Worm (Caenorhabditis elegans): Measurements from ENCODE around the gene ZK1307.3.
A peak's percentile ranks its signal among the peaks of the same experiment; 100 is the strongest.

ZK1307.3 gene

DNA sequence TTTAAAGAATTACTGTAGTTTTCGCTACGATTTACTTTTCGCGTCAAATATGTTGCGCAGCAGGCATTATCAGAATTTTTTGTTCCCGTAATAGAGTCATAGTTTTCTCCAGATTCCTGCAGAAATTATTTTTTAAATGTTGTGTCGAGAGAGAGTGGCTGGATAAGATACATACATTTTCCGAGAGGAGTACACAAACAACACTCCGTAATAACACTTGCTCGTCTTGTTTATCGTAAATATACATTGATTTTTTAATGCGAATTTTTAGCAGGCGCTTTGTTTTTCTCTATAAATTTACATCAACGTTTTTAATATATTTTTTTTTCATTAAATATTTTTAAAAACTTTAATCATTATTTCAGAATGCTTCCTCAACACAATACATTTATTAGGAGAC lies 16.1 kb upstream of the ZK1307.3 start, which contains the start of gene taf-8 (continued):
- TF ChIP-seq cey-2 (tag; optimal IDR thresholded peaks at IDR 0.05; ENCODE audit: borderline replicate concordance, insufficient read depth) (no peak), gei-8 (GFP tag; optimal IDR thresholded peaks at IDR 0.05) (no peak), ceh-32 (tag; optimal IDR thresholded peaks at IDR 0.05; ENCODE audit: poor library complexity) (no peak), D1046.2 (GFP tag; IDR thresholded peaks at IDR 0.05) (no peak), nhr-11 (tag; optimal IDR thresholded peaks at IDR 0.05) (peak; percentile 21), hlh-11 (tag; optimal IDR thresholded peaks at IDR 0.05) (no peak), attf-4 (tag; optimal IDR thresholded peaks at IDR 0.05) (no peak), aha-1 (tag) (peak; percentile 78)

DNA sequence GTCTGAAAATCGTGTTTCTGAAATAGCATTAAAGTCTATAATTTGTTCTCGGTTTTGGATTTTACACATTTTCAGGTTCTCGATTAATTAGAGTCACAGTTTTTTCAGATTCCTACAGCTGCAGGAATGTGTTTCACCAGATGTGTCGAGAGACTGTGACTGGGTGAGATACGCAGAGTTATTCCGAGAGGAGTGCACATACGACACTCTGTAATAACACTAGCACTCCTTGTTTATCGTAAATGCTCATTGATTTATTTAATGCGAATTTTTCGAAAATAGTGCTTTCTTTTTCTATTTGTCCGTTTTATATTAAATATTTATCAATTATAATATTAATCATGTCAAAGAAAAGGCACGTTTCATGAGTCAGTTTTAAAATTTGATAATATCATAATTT lies 14.6 kb upstream of the ZK1307.3 start, which contains the start of gene ZK1320.11:
TSS of gene ZK1320.11 (plus strand) at position 243 of the 400 bp plus-strand sequence.
- no peak for TF ChIP-seq daf-16 (GFP tag; optimal IDR thresholded peaks at IDR 0.05)
- TF ChIP-seq daf-16 (tag; optimal IDR thresholded peaks at IDR 0.05), result peak; percentile 42
- no peak for TF ChIP-seq rbr-2 (tag; optimal IDR thresholded peaks at IDR 0.05)
- peak; percentile 46 for TF ChIP-seq T20F7.1 (GFP tag; optimal IDR thresholded peaks at IDR 0.05)

DNA sequence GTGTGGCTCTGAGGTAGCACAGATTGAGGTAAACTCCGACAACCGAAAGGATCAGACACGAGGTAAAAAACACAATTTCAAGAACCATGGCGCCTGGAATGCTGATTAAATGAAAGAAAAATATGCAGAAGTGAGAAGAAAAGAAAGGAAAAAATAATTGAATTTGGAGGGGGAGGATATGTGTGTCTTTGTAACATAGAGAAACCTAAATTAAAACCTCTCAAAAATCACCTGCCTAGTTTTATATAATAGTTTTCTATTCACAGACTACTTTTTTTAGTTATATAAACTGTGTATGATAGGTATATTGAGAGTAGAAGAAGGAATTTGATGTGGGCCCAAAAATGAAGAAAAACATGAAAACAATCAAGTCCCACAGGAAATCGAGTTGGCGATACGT lies 12.8 kb upstream of the ZK1307.3 start, which contains the start of gene ZK1320.5:
TSS of gene ZK1320.5 (minus strand) at position 101 of the 400 bp plus-strand sequence.
- TF ChIP-seq ama-1 (optimal IDR thresholded peaks at IDR 0.05), result no peak
- TF ChIP-seq unc-39 (tag; optimal IDR thresholded peaks at IDR 0.05), result no peak
- TF ChIP-seq mes-2 (tag; optimal IDR thresholded peaks at IDR 0.05; ENCODE audit: poor library complexity, severe bottlenecking), result no peak
- no peak for TF ChIP-seq Y48G9A.11 (GFP tag; IDR thresholded peaks at IDR 0.05)
- TF ChIP-seq hlh-30 (tag; optimal IDR thresholded peaks at IDR 0.05; ENCODE audit: insufficient read depth), result no peak
- TF ChIP-seq nhr-111 (GFP tag; optimal IDR thresholded peaks at IDR 0.05), result no peak
- no peak for TF ChIP-seq hmg-1.1 (GFP tag; IDR thresholded peaks at IDR 0.05)
- no peak for TF ChIP-seq ceh-32 (tag; optimal IDR thresholded peaks at IDR 0.05; ENCODE audit: poor library complexity)
- TF ChIP-seq nhr-77 (tag; optimal IDR thresholded peaks at IDR 0.05), result no peak
- TF ChIP-seq F37D6.2 (tag; optimal IDR thresholded peaks at IDR 0.05), result no peak
- TF ChIP-seq nhr-76 (tag; optimal IDR thresholded peaks at IDR 0.05), result no peak
- TF ChIP-seq jun-1 (tag; optimal IDR thresholded peaks at IDR 0.05), result no peak
- TF ChIP-seq fos-1 (tag; optimal IDR thresholded peaks at IDR 0.05), result no peak
- no peak for TF ChIP-seq zag-1 (tag; optimal IDR thresholded peaks at IDR 0.05)
- no peak for TF ChIP-seq spr-3 (GFP tag; optimal IDR thresholded peaks at IDR 0.05)
- TF ChIP-seq Y5F2A.4 (GFP tag; optimal IDR thresholded peaks at IDR 0.05), result no peak

DNA sequence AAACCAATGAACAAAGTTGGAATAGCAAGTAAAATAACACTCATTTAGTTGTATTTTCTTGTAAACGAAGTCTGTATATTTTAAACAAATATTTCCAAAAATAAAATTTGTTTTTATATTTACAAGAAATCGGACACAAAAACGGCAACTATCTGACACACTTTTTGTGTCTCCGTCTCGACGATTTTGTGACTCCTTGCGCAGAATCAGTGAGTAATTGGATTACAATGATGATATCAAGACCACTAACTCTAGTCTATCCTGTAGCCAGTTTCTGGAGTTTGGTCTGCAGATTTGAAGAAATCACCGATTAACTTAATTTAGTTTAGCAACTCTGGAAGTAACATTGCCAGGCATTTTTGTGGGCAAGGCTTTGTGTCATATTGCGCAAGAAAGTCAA lies 10.0 kb upstream of the ZK1307.3 start, which contains the start of gene cyp-13A10:
TSS of gene cyp-13A10 (minus strand) at position 88 of the 400 bp plus-strand sequence.
- TF ChIP-seq ceh-62 (tag; optimal IDR thresholded peaks at IDR 0.05), result no peak
- TF ChIP-seq nhr-28 (tag; optimal IDR thresholded peaks at IDR 0.05), result peak; percentile 53
- no peak for TF ChIP-seq snpc-4 (tag; optimal IDR thresholded peaks at IDR 0.05)
- TF ChIP-seq F10B5.3 (tag; optimal IDR thresholded peaks at IDR 0.05), result no peak

DNA sequence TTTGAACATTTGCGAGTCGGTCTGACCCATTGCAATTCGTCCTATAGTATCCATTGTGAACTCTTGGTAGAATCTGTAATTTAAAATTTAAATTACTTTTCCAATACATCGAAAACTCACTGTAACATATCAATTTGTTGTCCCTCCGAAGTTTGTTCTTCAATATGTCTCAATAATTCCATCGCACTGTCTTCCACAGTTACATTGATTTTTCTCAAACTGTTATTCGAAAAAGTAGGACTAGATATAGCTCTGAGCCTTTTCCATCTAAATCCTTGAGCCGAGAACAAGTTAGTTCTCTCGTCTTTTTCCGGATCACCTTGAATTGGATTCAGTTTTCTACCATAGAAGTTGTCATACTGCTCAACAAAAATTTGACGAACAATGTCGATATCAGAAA lies 9.3 kb upstream of the ZK1307.3 start:
- TF ChIP-seq lir-3 (tag; optimal IDR thresholded peaks at IDR 0.05) (no peak), aha-1 (tag) (peak; percentile 95)

DNA sequence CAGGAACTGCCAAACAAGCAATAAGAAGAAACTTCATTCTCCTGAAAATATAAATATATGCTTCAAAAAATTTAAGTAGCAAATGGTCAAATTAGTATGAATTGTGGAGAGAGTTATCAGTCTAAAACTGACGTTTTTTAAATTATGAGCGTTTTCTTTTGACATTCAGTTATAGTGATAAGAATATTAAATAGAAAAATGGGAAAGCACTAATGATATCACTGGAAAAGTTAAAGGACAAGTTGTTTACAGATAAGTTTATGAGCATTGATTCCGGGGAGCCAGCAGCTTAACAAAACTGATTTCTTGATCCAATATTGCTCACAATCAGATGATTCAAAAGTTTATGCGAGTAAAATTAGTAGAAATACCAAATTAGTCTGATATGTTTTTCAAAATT lies 7.6 kb upstream of the ZK1307.3 start, which contains the start of gene ZK1320.3:
TSS of gene ZK1320.3 (minus strand) at position 41 of the 400 bp plus-strand sequence.
- TF ChIP-seq ztf-11 (tag; optimal IDR thresholded peaks at IDR 0.05) (no peak), nhr-42 (GFP tag; IDR thresholded peaks at IDR 0.05) (no peak), lim-7 (GFP tag; IDR thresholded peaks at IDR 0.05) (no peak), dpl-1 (GFP tag; optimal IDR thresholded peaks at IDR 0.05) (no peak), php-3 (GFP tag; IDR thresholded peaks at IDR 0.05) (no peak), daf-16 (GFP tag; optimal IDR thresholded peaks at IDR 0.05) (no peak), daf-16 (tag; optimal IDR thresholded peaks at IDR 0.05) (peak; percentile 71), nhr-111 (GFP tag; optimal IDR thresholded peaks at IDR 0.05) (no peak), unc-62 (GFP tag; optimal IDR thresholded peaks at IDR 0.05 in 1 of 2) (peak in 1 of 2 experiments; percentile 94), unc-62 (tag; optimal IDR thresholded peaks at IDR 0.05) (no peak), pqm-1 (tag; optimal IDR thresholded peaks at IDR 0.05) (peak; percentile 56), dve-1 (tag; optimal IDR thresholded peaks at IDR 0.05; ENCODE audit: insufficient read depth) (peak; percentile 58), nhr-28 (tag; optimal IDR thresholded peaks at IDR 0.05) (peak; percentile 45), dmd-6 (GFP tag; IDR thresholded peaks at IDR 0.05) (peak; percentile 64), mdl-1 (tag; optimal IDR thresholded peaks at IDR 0.05) (no peak), hmg-1.1 (GFP tag; IDR thresholded peaks at IDR 0.05) (no peak)

Data from whole organism, L4 larva.